Worm (Caenorhabditis elegans): Measurements from ENCODE around the gene sru-31.

Gene sru-31

ce11 chrV:9798212-9798611 lies 18.3 kb upstream of the sru-31 start:
- no peak for TF ChIP-seq hlh-8 (tag; optimal IDR thresholded peaks at IDR 0.05)
- TF ChIP-seq elt-4 (tag; optimal IDR thresholded peaks at IDR 0.05), result no peak
- TF ChIP-seq sox-4 (tag; optimal IDR thresholded peaks at IDR 0.05), result no peak
- TF ChIP-seq dve-1 (tag; optimal IDR thresholded peaks at IDR 0.05), result no peak
- TF ChIP-seq C08G9.2 (tag; optimal IDR thresholded peaks at IDR 0.05), result no peak
- TF ChIP-seq T23F11.4 (GFP tag; optimal IDR thresholded peaks at IDR 0.05), result no peak
- no peak for TF ChIP-seq ceh-34 (tag; optimal IDR thresholded peaks at IDR 0.05)

- TF ChIP-seq sdc-2 (tag; optimal IDR thresholded peaks at IDR 0.05) (no peak), nfya-1 (tag; optimal IDR thresholded peaks at IDR 0.05) (no peak), elt-4 (tag; optimal IDR thresholded peaks at IDR 0.05) (no peak), ceh-31 (tag; optimal IDR thresholded peaks at IDR 0.05) (no peak), ceh-34 (tag; optimal IDR thresholded peaks at IDR 0.05) (no peak), ceh-14 (tag; optimal IDR thresholded peaks at IDR 0.05) (no peak), ceh-18 (tag; optimal IDR thresholded peaks at IDR 0.05) (no peak), mec-3 (tag; optimal IDR thresholded peaks at IDR 0.05; ENCODE audit: borderline replicate concordance) (no peak)
Measured at ce11 chrV:9799076-9799475, 17.4 kb upstream of the sru-31 start, which contains the start of gene F46B6.13. F46B6.13 (minus strand) TSS chrV:9799176.

ce11 chrV:9801965-9802364 lies 14.5 kb upstream of the sru-31 start, which contains the start of gene F46B6.10:
F46B6.10 (minus strand) TSS chrV:9802065.
- TF ChIP-seq K09A11.1 (tag; optimal IDR thresholded peaks at IDR 0.05; ENCODE audit: insufficient read depth) (no peak), ceh-45 (GFP tag; IDR thresholded peaks at IDR 0.05) (no peak), pax-1 (tag; optimal IDR thresholded peaks at IDR 0.05) (no peak), ceh-14 (tag; optimal IDR thresholded peaks at IDR 0.05) (no peak), pha-4 (tag; optimal IDR thresholded peaks at IDR 0.05) (no peak), ref-2 (tag; optimal IDR thresholded peaks at IDR 0.05) (no peak), nhr-11 (tag; optimal IDR thresholded peaks at IDR 0.05) (no peak), ama-1 (optimal IDR thresholded peaks at IDR 0.05) (no peak), T23F11.4 (GFP tag; optimal IDR thresholded peaks at IDR 0.05) (no peak), dve-1 (tag; optimal IDR thresholded peaks at IDR 0.05) (no peak), fax-1 (tag; optimal IDR thresholded peaks at IDR 0.05) (no peak), ceh-6 (GFP tag; optimal IDR thresholded peaks at IDR 0.05) (no peak)

- TF ChIP-seq ets-4 (tag; optimal IDR thresholded peaks at IDR 0.05) (no peak), ceh-24 (tag; optimal IDR thresholded peaks at IDR 0.05) (no peak), unc-55 (GFP tag; optimal IDR thresholded peaks at IDR 0.05) (no peak), lim-6 (tag; optimal IDR thresholded peaks at IDR 0.05) (no peak), elt-4 (tag; optimal IDR thresholded peaks at IDR 0.05) (no peak), odd-2 (tag; optimal IDR thresholded peaks at IDR 0.05) (no peak), ceh-34 (tag; optimal IDR thresholded peaks at IDR 0.05) (no peak), ttx-3 (tag; optimal IDR thresholded peaks at IDR 0.05) (no peak), sox-2 (GFP tag; IDR thresholded peaks at IDR 0.05) (no peak), hlh-13 (GFP tag; optimal IDR thresholded peaks at IDR 0.05) (no peak), pha-2 (tag; optimal IDR thresholded peaks at IDR 0.05) (no peak), Y22D7AL.16 (tag; optimal IDR thresholded peaks at IDR 0.05) (no peak), madf-2 (tag; optimal IDR thresholded peaks at IDR 0.05) (no peak), eyg-1 (tag; optimal IDR thresholded peaks at IDR 0.05) (no peak), sdc-2 (tag; optimal IDR thresholded peaks at IDR 0.05) (no peak)
Measured at ce11 chrV:9803176-9803575, 13.3 kb upstream of the sru-31 start, which contains the start of gene sru-39. sru-39 (plus strand) TSS chrV:9803476.

- TF ChIP-seq npax-4 (tag; optimal IDR thresholded peaks at IDR 0.05), result no peak
- TF ChIP-seq C38D4.7 (GFP tag; optimal IDR thresholded peaks at IDR 0.05), result no peak
- no peak for TF ChIP-seq hlh-8 (tag; optimal IDR thresholded peaks at IDR 0.05)
- no peak for TF ChIP-seq nhr-11 (tag; optimal IDR thresholded peaks at IDR 0.05)
Measured at ce11 chrV:9805161-9805560, 11.3 kb upstream of the sru-31 start, which contains the start of gene sru-37. sru-37 (plus strand) TSS chrV:9805461.
